Fruit fly (Drosophila melanogaster) whole organism, prepupa: ENCODE results near the gene CG44815.
A peak's percentile ranks its signal among the peaks of the same experiment; 100 is the strongest.

Source experiments
- CG10631 ChIP-seq: fragments of 200-800 bp; sonication (Bioruptor generic); optimal IDR thresholded peaks from 2 replicates; lab custom pipeline; 2016; ENCODE audit warnings: missing biosample characterization, missing genetic modification characterization
- CG10669 ChIP-seq: fragments of 200-800 bp; sonication (Bioruptor generic); optimal IDR thresholded peaks from 3 replicates; lab custom pipeline; 2018; ENCODE audit warnings: missing biosample characterization, mild to moderate bottlenecking, missing genetic modification characterization, moderate library complexity
- CG11762 ChIP-seq: fragments of 200-800 bp; sonication (Bioruptor generic); optimal IDR thresholded peaks from 3 replicates; lab custom pipeline; 2016; ENCODE audit warnings: missing biosample characterization, missing genetic modification characterization; ENCODE audit not compliant: insufficient read depth
- CG15336 ChIP-seq: fragments of 200-800 bp; sonication (Bioruptor generic); IDR thresholded peaks from 2 replicates; pipeline ENCODE4 v1.3.6; 2022; ENCODE audit warnings: missing biosample characterization, missing genetic modification characterization
- CG1621 ChIP-seq: fragments of 200-800 bp; sonication (Bioruptor generic); optimal IDR thresholded peaks from 3 replicates; lab custom pipeline; 2018; ENCODE audit warnings: missing biosample characterization, mild to moderate bottlenecking, missing genetic modification characterization
- CG16779 ChIP-seq: fragments of 200-800 bp; sonication (Bioruptor generic); optimal IDR thresholded peaks from 3 replicates; lab custom pipeline; 2017; ENCODE audit warnings: missing biosample characterization, mild to moderate bottlenecking, missing genetic modification characterization
- CG31627 ChIP-seq: fragments of 200-800 bp; sonication (Bioruptor generic); optimal IDR thresholded peaks from 3 replicates; lab custom pipeline; 2016; ENCODE audit warnings: missing biosample characterization, missing genetic modification characterization
- CG32006 ChIP-seq: fragments of 200-800 bp; sonication (Bioruptor generic); optimal IDR thresholded peaks from 3 replicates; lab custom pipeline; 2017; ENCODE audit warnings: missing biosample characterization, mild to moderate bottlenecking, missing genetic modification characterization
- CG34406 ChIP-seq: fragments of 200-800 bp; sonication (Bioruptor generic); optimal IDR thresholded peaks from 3 replicates; lab custom pipeline; 2016; ENCODE audit warnings: missing biosample characterization, missing genetic modification characterization
- CG4318 ChIP-seq: fragments of 200-800 bp; sonication (Bioruptor generic); optimal IDR thresholded peaks from 3 replicates; lab custom pipeline; 2017; ENCODE audit warnings: missing biosample characterization, mild to moderate bottlenecking, missing genetic modification characterization
- CG6276 ChIP-seq: fragments of 200-800 bp; sonication (Bioruptor generic); optimal IDR thresholded peaks from 2 replicates; lab custom pipeline; 2017; ENCODE audit warnings: missing biosample characterization, mild to moderate bottlenecking, missing genetic modification characterization
- CG6792 ChIP-seq: fragments of 200-800 bp; sonication (Bioruptor generic); optimal IDR thresholded peaks from 3 replicates; lab custom pipeline; 2016; ENCODE audit warnings: missing biosample characterization, missing genetic modification characterization
- CG6808 ChIP-seq: fragments of 200-800 bp; sonication (Bioruptor generic); optimal IDR thresholded peaks from 3 replicates; lab custom pipeline; 2017; ENCODE audit warnings: missing biosample characterization, missing genetic modification characterization, mild to moderate bottlenecking, moderate library complexity, missing genetic modification reagents
- CG6854 ChIP-seq: fragments of 200-800 bp; sonication (Bioruptor generic); optimal IDR thresholded peaks from 2 replicates; lab custom pipeline; 2017; ENCODE audit warnings: missing biosample characterization, mild to moderate bottlenecking, missing genetic modification characterization
- CG7368 ChIP-seq: fragments of 200-800 bp; sonication (Bioruptor generic); optimal IDR thresholded peaks from 3 replicates; lab custom pipeline; 2016; ENCODE audit warnings: missing biosample characterization, missing genetic modification characterization
- CG8119 ChIP-seq: fragments of 200-800 bp; sonication (Bioruptor generic); IDR thresholded peaks from 3 replicates; pipeline ENCODE4 v1.3.6; 2022; ENCODE audit warnings: missing biosample characterization, missing genetic modification characterization
- CG8319 ChIP-seq: fragments of 200-800 bp; sonication (Bioruptor generic); optimal IDR thresholded peaks from 3 replicates; lab custom pipeline; 2016; ENCODE audit warnings: missing biosample characterization, missing genetic modification characterization
- CG8632 ChIP-seq: fragments of 200-800 bp; sonication (Bioruptor generic); optimal IDR thresholded peaks from 3 replicates; lab custom pipeline; 2016; ENCODE audit warnings: missing biosample characterization, missing genetic modification characterization
- CG9139 ChIP-seq: fragments of 200-800 bp; sonication (Bioruptor generic); optimal IDR thresholded peaks from 3 replicates; lab custom pipeline; 2017; ENCODE audit warnings: missing biosample characterization, mild to moderate bottlenecking, missing genetic modification characterization
- Eip78C ChIP-seq: fragments of 200-800 bp; sonication (Bioruptor generic); peaks from one replicate; lab custom pipeline; 2016; ENCODE audit warnings: missing biosample characterization, missing genetic modification characterization
- Eip93F ChIP-seq: fragments of 200-800 bp; sonication (Bioruptor generic); optimal IDR thresholded peaks from 2 replicates; lab custom pipeline; 2016; ENCODE audit warnings: missing biosample characterization, mild to moderate bottlenecking, missing genetic modification characterization
- Ets21C ChIP-seq: fragments of 200-800 bp; sonication (Bioruptor generic); optimal IDR thresholded peaks from 3 replicates; lab custom pipeline; 2016; ENCODE audit warnings: missing biosample characterization, missing genetic modification characterization
- Ets96B ChIP-seq: fragments of 200-800 bp; optimal IDR thresholded peaks from 2 replicates; lab custom pipeline; 2019; ENCODE audit warnings: missing biosample characterization, mild to moderate bottlenecking, missing genetic modification characterization, moderate library complexity
- Hr39 ChIP-seq: fragments of 200-800 bp; sonication (Bioruptor generic); optimal IDR thresholded peaks from 2 replicates; lab custom pipeline; 2016; ENCODE audit warnings: missing biosample characterization, missing genetic modification characterization
- Hr4 ChIP-seq: fragments of 200-800 bp; sonication (Bioruptor generic); optimal IDR thresholded peaks from 3 replicates; lab custom pipeline; 2016; ENCODE audit warnings: missing biosample characterization, missing genetic modification characterization
- Lpt ChIP-seq: fragments of 200-800 bp; sonication (Bioruptor generic); optimal IDR thresholded peaks from 3 replicates; lab custom pipeline; 2016; ENCODE audit warnings: missing biosample characterization, missing genetic modification characterization
- Met ChIP-seq: fragments of 200-800 bp; sonication (Bioruptor generic); optimal IDR thresholded peaks from 3 replicates; lab custom pipeline; 2016; ENCODE audit warnings: missing biosample characterization, missing genetic modification characterization
- OdsH ChIP-seq: fragments of 200-800 bp; sonication (Bioruptor generic); optimal IDR thresholded peaks from 3 replicates; lab custom pipeline; 2016; ENCODE audit warnings: missing biosample characterization, missing genetic modification characterization
- Smox ChIP-seq: fragments of 200-800 bp; sonication (Bioruptor generic); optimal IDR thresholded peaks from 3 replicates; lab custom pipeline; 2016; ENCODE audit warnings: missing biosample characterization, missing genetic modification characterization
- Sox102F ChIP-seq: fragments of 200-800 bp; sonication (Bioruptor generic); optimal IDR thresholded peaks from 2 replicates; lab custom pipeline; 2016; ENCODE audit warnings: missing biosample characterization, mild to moderate bottlenecking, missing genetic modification characterization
- Sox14 ChIP-seq: fragments of 200-800 bp; sonication (Bioruptor generic); optimal IDR thresholded peaks from 3 replicates; lab custom pipeline; 2016; ENCODE audit warnings: missing biosample characterization, missing genetic modification characterization
- Sox15 ChIP-seq: fragments of 200-800 bp; sonication (Bioruptor generic); optimal IDR thresholded peaks from 3 replicates; lab custom pipeline; 2016; ENCODE audit warnings: missing biosample characterization, missing genetic modification characterization
- achi ChIP-seq: fragments of 200-800 bp; sonication (Bioruptor generic); optimal IDR thresholded peaks from 3 replicates; lab custom pipeline; 2016; ENCODE audit warnings: missing biosample characterization, missing genetic modification characterization
- cyc ChIP-seq: fragments of 200-800 bp; sonication (Bioruptor generic); optimal IDR thresholded peaks from 3 replicates; lab custom pipeline; 2016; ENCODE audit warnings: missing biosample characterization, missing genetic modification characterization
- dac ChIP-seq: fragments of 200-800 bp; sonication (Bioruptor generic); optimal IDR thresholded peaks from 2 replicates; lab custom pipeline; 2017; ENCODE audit warnings: missing biosample characterization, mild to moderate bottlenecking, missing genetic modification characterization
- dsx ChIP-seq: fragments of 200-800 bp; optimal IDR thresholded peaks from 3 replicates; lab custom pipeline; 2019; ENCODE audit warnings: missing biosample characterization, mild to moderate bottlenecking, missing genetic modification characterization, moderate library complexity; ENCODE audit not compliant: poor library complexity, severe bottlenecking
- eg ChIP-seq: fragments of 200-800 bp; sonication (Bioruptor generic); IDR thresholded peaks from 3 replicates; pipeline ENCODE4 v1.3.6; 2022; ENCODE audit warnings: missing biosample characterization, missing genetic modification characterization
- esn ChIP-seq: fragments of 200-800 bp; sonication (Bioruptor generic); optimal IDR thresholded peaks from 2 replicates; lab custom pipeline; 2016; ENCODE audit warnings: missing biosample characterization, mild to moderate bottlenecking, missing genetic modification characterization, moderate library complexity
- fd59A ChIP-seq: fragments of 200-800 bp; sonication (Bioruptor generic); optimal IDR thresholded peaks from 2 replicates; lab custom pipeline; 2017; ENCODE audit warnings: missing biosample characterization, mild to moderate bottlenecking, missing genetic modification characterization, missing genetic modification reagents
- fd85E ChIP-seq: fragments of 200-800 bp; sonication (Bioruptor generic); optimal IDR thresholded peaks from 3 replicates; lab custom pipeline; 2016; ENCODE audit warnings: missing biosample characterization, missing genetic modification characterization
- lz ChIP-seq: fragments of 200-800 bp; sonication (Bioruptor generic); optimal IDR thresholded peaks from 3 replicates; lab custom pipeline; 2016; ENCODE audit warnings: missing biosample characterization, missing genetic modification characterization
- net ChIP-seq: fragments of 200-800 bp; sonication (Bioruptor generic); optimal IDR thresholded peaks from 3 replicates; lab custom pipeline; 2016; ENCODE audit warnings: missing biosample characterization, missing genetic modification characterization
- pdm3 ChIP-seq: fragments of 200-800 bp; sonication (Bioruptor generic); optimal IDR thresholded peaks from 3 replicates; lab custom pipeline; 2016; ENCODE audit warnings: missing biosample characterization, missing genetic modification characterization
- salr ChIP-seq, 2 experiments: fragments of 200-800 bp; sonication (Bioruptor generic); optimal IDR thresholded peaks; 3 replicates each; lab custom pipeline; 2016 to 2018; ENCODE audit warnings: missing biosample characterization in 2 of 2, missing genetic modification characterization in 2 of 2, mild to moderate bottlenecking in 1 of 2
- spab ChIP-seq: fragments of 200-800 bp; sonication (Bioruptor generic); optimal IDR thresholded peaks from 2 replicates; lab custom pipeline; 2017; ENCODE audit warnings: missing biosample characterization, mild to moderate bottlenecking, missing genetic modification characterization, missing genetic modification reagents
- svp ChIP-seq: fragments of 200-800 bp; sonication (Bioruptor generic); peaks from one replicate; lab custom pipeline; 2016; ENCODE audit warnings: missing biosample characterization, missing genetic modification characterization
- topi ChIP-seq: fragments of 200-800 bp; sonication (Bioruptor generic); optimal IDR thresholded peaks from 3 replicates; lab custom pipeline; 2016; ENCODE audit warnings: missing biosample characterization, missing genetic modification characterization
- vri ChIP-seq: fragments of 200-800 bp; sonication (Bioruptor generic); optimal IDR thresholded peaks from 3 replicates; lab custom pipeline; 2016; ENCODE audit warnings: missing biosample characterization, mild to moderate bottlenecking, missing genetic modification characterization

Gene CG44815

DNA sequence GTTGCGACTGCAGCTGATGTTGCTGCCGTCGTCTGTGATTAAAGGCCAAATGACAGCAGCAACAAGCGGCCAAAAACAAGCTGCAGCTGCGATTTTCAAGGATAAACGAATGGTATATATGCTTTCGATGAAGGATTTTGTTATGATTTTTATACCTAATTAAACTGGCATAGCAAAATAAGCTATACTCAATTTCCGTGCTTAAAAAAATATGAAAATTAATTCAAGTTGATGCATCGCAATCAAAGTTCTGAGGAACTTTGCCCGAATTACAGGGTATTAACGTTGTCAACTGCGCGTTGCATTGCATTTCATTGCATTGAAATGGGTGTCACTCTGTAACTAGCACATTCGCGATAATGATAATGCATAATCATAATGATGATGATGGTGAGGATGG, 22.3 kb upstream of the CG44815 start (continued):
- no peak for TF ChIP-seq Eip93F
- TF ChIP-seq cyc, result peak; percentile 47
- peak; percentile 61 for TF ChIP-seq Smox
- TF ChIP-seq CG10669 (GFP tag; lab: Kevin White, UChicago), result peak; percentile 64
- TF ChIP-seq CG7368 (GFP tag; lab: Kevin White, UChicago), result peak; percentile 28
- peak; percentile 14 for TF ChIP-seq vri
- peak; percentile 51 for TF ChIP-seq Lpt
- TF ChIP-seq CG32006 (GFP tag; lab: Kevin White, UChicago), result peak; percentile 80
- peak; percentile 62 for TF ChIP-seq svp (GFP tag; lab: Kevin White, UChicago)
- no peak for TF ChIP-seq CG16779 (tag; lab: Kevin White, UChicago)
- peak; percentile 43 for TF ChIP-seq Sox102F (GFP tag; lab: Kevin White, UChicago)
- peak; percentile 54 for TF ChIP-seq achi (GFP tag; lab: Kevin White, UChicago)
- TF ChIP-seq CG8119, result peak; percentile 82
- TF ChIP-seq CG34406 (GFP tag; lab: Kevin White, UChicago), result peak; percentile 4
- TF ChIP-seq OdsH (GFP tag; lab: Kevin White, UChicago), result peak; percentile 68
- peak; percentile 35 for TF ChIP-seq dsx (GFP tag; lab: Kevin White, UChicago)
- no peak for TF ChIP-seq fd85E (GFP tag; lab: Kevin White, UChicago)
- TF ChIP-seq CG15336, result peak; percentile 81
- TF ChIP-seq esn (GFP tag; lab: Kevin White, UChicago), result peak; percentile 61
- peak; percentile 55 for TF ChIP-seq topi (GFP tag; lab: Kevin White, UChicago)
- peak; percentile 75 for TF ChIP-seq Hr4 (GFP tag; lab: Kevin White, UChicago)

- peak; percentile 41; the same call in 2 of the 3 replicates for TF ChIP-seq eg (GFP tag; lab: Robert Waterston, UW)
- peak; percentile 61 for TF ChIP-seq CG32006 (GFP tag; lab: Kevin White, UChicago)
- TF ChIP-seq CG9139 (GFP tag; lab: Kevin White, UChicago), result no peak
- no peak for TF ChIP-seq CG11762 (GFP tag; lab: Kevin White, UChicago)
- no peak for TF ChIP-seq CG31627 (GFP tag; lab: Kevin White, UChicago)
- peak; percentile 29; the same call in 1 of the 2 replicates for TF ChIP-seq CG15336
- peak; percentile 20 for TF ChIP-seq CG6276
- peak; percentile 55; the same call in 2 of the 3 replicates for TF ChIP-seq CG8119
- TF ChIP-seq svp (GFP tag; lab: Kevin White, UChicago), result no peak
- TF ChIP-seq CG10631 (GFP tag; lab: Kevin White, UChicago), result no peak
- peak; percentile 46 for TF ChIP-seq CG4318
- no peak for TF ChIP-seq vri
- no peak for TF ChIP-seq CG6854
- TF ChIP-seq CG8319 (GFP tag; lab: Kevin White, UChicago), result no peak
- TF ChIP-seq salr (GFP tag; optimal IDR thresholded peaks at IDR 0.05; lab: Kevin White, UChicago), result no peak
- TF ChIP-seq, all 60 proteins: peak for 6
Observed at dm6 chrX:9467656-9468055, 21.6 kb upstream of the CG44815 start.

- TF ChIP-seq pdm3 (GFP tag; lab: Kevin White, UChicago), result peak; percentile 47
- no peak for TF ChIP-seq CG1621
- peak; percentile 26 for TF ChIP-seq fd59A (GFP tag; lab: Kevin White, UChicago)
- TF ChIP-seq CG31627 (GFP tag; lab: Kevin White, UChicago), result no peak
- TF ChIP-seq dac (GFP tag; lab: Kevin White, UChicago), result no peak
- peak; percentile 46 for TF ChIP-seq CG6808
- TF ChIP-seq Met (GFP tag; lab: Kevin White, UChicago), result no peak
- no peak for TF ChIP-seq Hr39
- no peak for TF ChIP-seq CG16779 (tag; lab: Kevin White, UChicago)
- TF ChIP-seq Sox15, result no peak
- no peak for TF ChIP-seq fd85E (GFP tag; lab: Kevin White, UChicago)
- TF ChIP-seq CG8319 (GFP tag; lab: Kevin White, UChicago), result no peak
- no peak for TF ChIP-seq Ets21C (GFP tag; lab: Kevin White, UChicago)
- TF ChIP-seq topi (GFP tag; lab: Kevin White, UChicago), result no peak
- no peak for TF ChIP-seq CG6792
- no peak for TF ChIP-seq CG6854
- no peak for TF ChIP-seq Sox14 (GFP tag; lab: Kevin White, UChicago)
- TF ChIP-seq cyc, result no peak
- TF ChIP-seq CG8632, result peak; percentile 32
- TF ChIP-seq CG10669 (GFP tag; lab: Kevin White, UChicago), result peak; percentile 49
- TF ChIP-seq achi (GFP tag; lab: Kevin White, UChicago), result peak; percentile 21
- TF ChIP-seq Eip78C, result peak; percentile 81
- TF ChIP-seq CG7368 (GFP tag; lab: Kevin White, UChicago), result no peak
- no peak for TF ChIP-seq CG6276
- no peak for TF ChIP-seq lz
- no peak for TF ChIP-seq svp (GFP tag; lab: Kevin White, UChicago)
- peak; percentile 63 for TF ChIP-seq Ets96B (tag; lab: Kevin White, UChicago)
- no peak for TF ChIP-seq net (GFP tag; lab: Kevin White, UChicago)
- no peak for TF ChIP-seq spab
Observed at dm6 chrX:9467066-9467465, 21.1 kb upstream of the CG44815 start.
